Worm (Caenorhabditis elegans): ENCODE measurements around the gene spp-10.

The spp-10 gene

ce11 chrIV:8428492-8428891 is 48.5 kb upstream of the spp-10 start (continued):
- TF ChIP-seq hlh-30 (tag; optimal IDR thresholded peaks at IDR 0.05; ENCODE audit: insufficient read depth) = peak; percentile 72
- peak; percentile 52; the same call in 1 of the 2 replicates for TF ChIP-seq vab-7 (GFP tag; IDR thresholded peaks at IDR 0.05)
- TF ChIP-seq zip-11 (GFP tag; IDR thresholded peaks at IDR 0.05) = no peak
- TF ChIP-seq nhr-6 (tag; optimal IDR thresholded peaks at IDR 0.05) = peak; percentile 2
- no peak for TF ChIP-seq lir-3 (tag; optimal IDR thresholded peaks at IDR 0.05)
- TF ChIP-seq unc-130 (GFP tag; optimal IDR thresholded peaks at IDR 0.05) = peak; percentile 90
- peak; percentile 73 for TF ChIP-seq spr-3 (GFP tag; optimal IDR thresholded peaks at IDR 0.05)
- peak; percentile 78 for TF ChIP-seq lin-13 (GFP tag; optimal IDR thresholded peaks at IDR 0.05)
- peak; percentile 94 for TF ChIP-seq spr-1 (tag; optimal IDR thresholded peaks at IDR 0.05)
- no peak for TF ChIP-seq ZK546.5 (tag; optimal IDR thresholded peaks at IDR 0.05)
- TF ChIP-seq aha-1 (tag) = peak; percentile 73
- TF ChIP-seq dmd-8 (GFP tag; IDR thresholded peaks at IDR 0.05) = 0 out of 2 replicates have a peak, but pooled peaks have one; percentile 28
- TF ChIP-seq lin-29 (GFP tag; IDR thresholded peaks at IDR 0.05) = no peak
- TF ChIP-seq ceh-44 (GFP tag; IDR thresholded peaks at IDR 0.05) = peak; percentile 100
- peak; percentile 44 for TF ChIP-seq ceh-32 (tag; optimal IDR thresholded peaks at IDR 0.05; ENCODE audit: poor library complexity)
- no peak for TF ChIP-seq egl-27 (tag; optimal IDR thresholded peaks at IDR 0.05)
- peak; percentile 79 for TF ChIP-seq dve-1 (tag; optimal IDR thresholded peaks at IDR 0.05; ENCODE audit: insufficient read depth)
- TF ChIP-seq F10B5.3 (tag; optimal IDR thresholded peaks at IDR 0.05) = peak; percentile 86
- TF ChIP-seq lin-38 (GFP tag; IDR thresholded peaks at IDR 0.05) = peak; percentile 81
- no peak for TF ChIP-seq ceh-62 (tag; optimal IDR thresholded peaks at IDR 0.05)
- no peak for TF ChIP-seq daf-8 (GFP tag; IDR thresholded peaks at IDR 0.05)
- TF ChIP-seq pqm-1 (tag; optimal IDR thresholded peaks at IDR 0.05) = peak; percentile 34
- no peak; the same call in 1 of the 2 replicates for TF ChIP-seq egl-43 (GFP tag; IDR thresholded peaks at IDR 0.05)
- TF ChIP-seq nhr-76 (tag; optimal IDR thresholded peaks at IDR 0.05) = no peak
- TF ChIP-seq daf-19 (GFP tag; conservative IDR thresholded peaks at IDR 0.05) = no peak
- TF ChIP-seq T20F7.1 (GFP tag; optimal IDR thresholded peaks at IDR 0.05) = peak; percentile 9
- TF ChIP-seq hlh-11 (tag; optimal IDR thresholded peaks at IDR 0.05) = peak; percentile 92
- TF ChIP-seq tra-1 (GFP tag; IDR thresholded peaks at IDR 0.05) = peak; percentile 59
- TF ChIP-seq nhr-25 (tag; optimal IDR thresholded peaks at IDR 0.05; ENCODE audit: borderline replicate concordance, insufficient read depth) = no peak
- TF ChIP-seq mes-2 (tag; optimal IDR thresholded peaks at IDR 0.05; ENCODE audit: poor library complexity, severe bottlenecking) = peak; percentile 87
- peak; percentile 22 for TF ChIP-seq zip-2 (tag; optimal IDR thresholded peaks at IDR 0.05)
- TF ChIP-seq unc-62 (GFP tag; optimal IDR thresholded peaks at IDR 0.05 in 1 of 2) = peak in 1 of 2 experiments; percentile 79
- TF ChIP-seq unc-62 (tag; optimal IDR thresholded peaks at IDR 0.05) = no peak
- TF ChIP-seq lsy-2 (tag; optimal IDR thresholded peaks at IDR 0.05) = peak; percentile 46 to 88
- peak; percentile 55 for TF ChIP-seq dpl-1 (GFP tag; optimal IDR thresholded peaks at IDR 0.05)
- no peak for TF ChIP-seq nhr-41 (GFP tag; IDR thresholded peaks at IDR 0.05)
- peak; percentile 41 for TF ChIP-seq zfp-2 (tag; optimal IDR thresholded peaks at IDR 0.05)
- TF ChIP-seq hif-1 (tag; optimal IDR thresholded peaks at IDR 0.05) = peak; percentile 26 to 60
- no peak for TF ChIP-seq ZK337.2 (GFP tag; IDR thresholded peaks at IDR 0.05)
- TF ChIP-seq pha-4 (GFP tag; IDR thresholded peaks at IDR 0.05) = peak; percentile 78
- no peak for TF ChIP-seq pha-4 (tag; optimal IDR thresholded peaks at IDR 0.05)
- TF ChIP-seq ama-1 (optimal IDR thresholded peaks at IDR 0.05) = peak; percentile 98
- no peak for TF ChIP-seq gei-8 (GFP tag; optimal IDR thresholded peaks at IDR 0.05)
- no peak for TF ChIP-seq set-16 (GFP tag; IDR thresholded peaks at IDR 0.05)
- TF ChIP-seq jun-1 (tag; optimal IDR thresholded peaks at IDR 0.05) = peak; percentile 38
- no peak for TF ChIP-seq ceh-28 (tag; optimal IDR thresholded peaks at IDR 0.05)
- peak; percentile 73; the same call in 1 of the 2 replicates for TF ChIP-seq ceh-20 (GFP tag; IDR thresholded peaks at IDR 0.05)
- peak; percentile 94 for TF ChIP-seq snpc-4 (tag; optimal IDR thresholded peaks at IDR 0.05)
- TF ChIP-seq ztf-7 (tag; optimal IDR thresholded peaks at IDR 0.05) = peak; percentile 65
- TF ChIP-seq arid-1 (GFP tag; conservative IDR thresholded peaks at IDR 0.05) = peak; percentile 88
- peak; percentile 62; the same call in 1 of the 2 replicates for TF ChIP-seq Y75B8A.6 (GFP tag; IDR thresholded peaks at IDR 0.05)
